Fruit fly (Drosophila melanogaster): ENCODE data around the gene pinta.

The pinta gene

DNA sequence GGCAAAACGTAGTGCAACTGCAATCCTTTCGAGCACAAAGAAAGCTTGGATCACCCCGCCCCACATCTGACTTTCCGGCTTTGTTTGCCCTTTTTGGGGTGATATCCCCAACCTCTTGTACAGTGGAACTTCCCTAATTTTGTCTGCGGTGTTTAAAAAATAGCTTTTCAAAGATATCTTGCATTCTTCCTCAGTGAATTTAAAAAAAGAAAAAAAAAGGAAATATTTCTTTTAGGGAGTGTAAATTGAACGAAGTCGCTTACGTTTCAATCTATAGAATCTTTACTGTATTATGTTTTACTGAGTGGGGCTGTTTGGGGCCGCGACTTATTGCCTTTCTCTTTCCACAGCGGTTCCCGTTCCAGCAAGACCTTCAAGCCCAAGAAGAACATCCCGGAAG lies 3.1 kb downstream of the pinta start (continued):
- TF ChIP-seq slbo (GFP tag; IDR thresholded peaks at IDR 0.05) (peak; percentile 89), gce (GFP tag; IDR thresholded peaks at IDR 0.05) (peak; percentile 73; the same call in 2 of the 3 replicates), otp (GFP tag; IDR thresholded peaks at IDR 0.05) (no peak), CG2116 (GFP tag; optimal IDR thresholded peaks at IDR 0.05) (no peak), jigr1 (GFP tag; IDR thresholded peaks at IDR 0.05) (no peak), E2f1 (GFP tag; IDR thresholded peaks at IDR 0.05) (peak; percentile 80), sob (GFP tag; IDR thresholded peaks at IDR 0.05) (peak; percentile 72), CG11398 (GFP tag; optimal IDR thresholded peaks at IDR 0.05) (no peak), tap (tag; optimal IDR thresholded peaks at IDR 0.05) (peak; percentile 51), pzg (GFP tag; optimal IDR thresholded peaks at IDR 0.05) (no peak), kay (GFP tag; optimal IDR thresholded peaks at IDR 0.05) (peak; percentile 26), CG3726 (GFP tag; IDR thresholded peaks at IDR 0.05) (0 out of 3 replicates have a peak, but pooled peaks have one; percentile 32), onecut (GFP tag; IDR thresholded peaks at IDR 0.05) (peak; percentile 64), ftz-f1 (GFP tag; optimal IDR thresholded peaks at IDR 0.05) (no peak), CG8281 (tag; optimal IDR thresholded peaks at IDR 0.05) (no peak), pnt (GFP tag; optimal IDR thresholded peaks at IDR 0.05) (no peak), CG9817 (tag; optimal IDR thresholded peaks at IDR 0.05) (peak; percentile 75), grau (tag; optimal IDR thresholded peaks at IDR 0.05) (peak; percentile 89), fu2 (GFP tag; optimal IDR thresholded peaks at IDR 0.05) (peak; percentile 18), CG8944 (GFP tag; optimal IDR thresholded peaks at IDR 0.05) (peak; percentile 46), CG6765 (GFP tag; optimal IDR thresholded peaks at IDR 0.05) (no peak), h (optimal IDR thresholded peaks at IDR 0.05) (no peak), CG10654 (GFP tag; optimal IDR thresholded peaks at IDR 0.05) (peak; percentile 3), CG3847 (GFP tag; IDR thresholded peaks at IDR 0.05) (peak; percentile 66), hb (GFP tag; IDR thresholded peaks at IDR 0.05; ENCODE audit: partially characterized antibody) (no peak), CG17802 (tag; optimal IDR thresholded peaks at IDR 0.05) (no peak), Med (GFP tag) (peak; percentile 87), CG17186 (GFP tag; optimal IDR thresholded peaks at IDR 0.05) (no peak), Bgb (GFP tag; IDR thresholded peaks at IDR 0.05; ENCODE audit: partially characterized antibody) (no peak), Bteb2 (GFP tag; optimal IDR thresholded peaks at IDR 0.05) (peak; percentile 34), Sox102F (GFP tag; optimal IDR thresholded peaks at IDR 0.05) (no peak), CG30431 (GFP tag; optimal IDR thresholded peaks at IDR 0.05) (no peak), crc (GFP tag; optimal IDR thresholded peaks at IDR 0.05) (peak; percentile 73), mirr (GFP tag; optimal IDR thresholded peaks at IDR 0.05) (no peak), CG15696 (tag; optimal IDR thresholded peaks at IDR 0.05) (peak; percentile 5), CG14050 (GFP tag; IDR thresholded peaks at IDR 0.05) (peak; percentile 51), CG11696 (GFP tag; IDR thresholded peaks at IDR 0.05) (peak; percentile 43; the same call in 1 of the 2 replicates), CG6813 (GFP tag; optimal IDR thresholded peaks at IDR 0.05) (peak; percentile 48), tna (GFP tag; IDR thresholded peaks at IDR 0.05; ENCODE audit: partially characterized antibody) (no peak), ken (GFP tag; IDR thresholded peaks at IDR 0.05) (peak; percentile 70; the same call in 2 of the 3 replicates), E2f2 (GFP tag; IDR thresholded peaks at IDR 0.05) (peak; percentile 36), inv (GFP tag; IDR thresholded peaks at IDR 0.05; ENCODE audit: partially characterized antibody) (no peak), H15 (GFP tag; IDR thresholded peaks at IDR 0.05) (peak; percentile 72; the same call in 2 of the 3 replicates), Ada2b (GFP tag; IDR thresholded peaks at IDR 0.05) (peak; percentile 84), CG18262 (tag; optimal IDR thresholded peaks at IDR 0.05) (peak; percentile 59), chif (GFP tag; optimal IDR thresholded peaks at IDR 0.05) (peak; percentile 24 to 51), HLH3B (GFP tag; IDR thresholded peaks at IDR 0.05) (peak; percentile 64; the same call in 1 of the 2 replicates), CG2712 (tag; optimal IDR thresholded peaks at IDR 0.05) (peak; percentile 69), CG31224 (GFP tag; IDR thresholded peaks at IDR 0.05) (peak; percentile 54; the same call in 1 of the 2 replicates), CG12391 (tag; optimal IDR thresholded peaks at IDR 0.05) (peak; percentile 53), CG17328 (GFP tag; IDR thresholded peaks at IDR 0.05) (peak; percentile 57; the same call in 1 of the 2 replicates), klu (GFP tag; IDR thresholded peaks at IDR 0.05) (peak; percentile 66)
